Fruit fly (Drosophila melanogaster) whole organism, embryonic: ENCODE measurements around the gene Fancd2.
A peak's percentile ranks its signal among the peaks of the same experiment; 100 is the strongest.

Experiments
- BtbVII ChIP-seq: fragments of 200-800 bp; sonication (Bioruptor generic); optimal IDR thresholded peaks from 3 replicates; lab custom pipeline; 2017; ENCODE audit warnings: missing biosample characterization, mild to moderate bottlenecking, missing genetic modification characterization
- CG10543 ChIP-seq: fragments of 200-800 bp; sonication (Bioruptor generic); optimal IDR thresholded peaks from 3 replicates; lab custom pipeline; 2017; ENCODE audit warnings: missing biosample characterization, mild to moderate bottlenecking, missing genetic modification characterization, moderate library complexity
- CG11085 ChIP-seq: fragments of 200-800 bp; sonication (Bioruptor generic); IDR thresholded peaks from 2 replicates; pipeline ENCODE4 v1.3.6; 2022; ENCODE audit warnings: missing biosample characterization, missing genetic modification characterization
- CG12659 ChIP-seq: fragments of 200-800 bp; sonication (Bioruptor generic); optimal IDR thresholded peaks from 3 replicates; lab custom pipeline; 2017; ENCODE audit warnings: mild to moderate bottlenecking, missing biosample characterization, missing genetic modification reagents, missing genetic modification characterization
- CG1529 ChIP-seq: fragments of 200-800 bp; sonication (Bioruptor generic); optimal IDR thresholded peaks from 3 replicates; lab custom pipeline; 2018; ENCODE audit warnings: missing biosample characterization, missing genetic modification characterization
- CG17359 ChIP-seq: fragments of 200-800 bp; sonication (Bioruptor generic); optimal IDR thresholded peaks from 3 replicates; lab custom pipeline; 2018; ENCODE audit warnings: missing biosample characterization, mild to moderate bottlenecking, missing genetic modification characterization, moderate library complexity
- CG17612 ChIP-seq: fragments of 200-800 bp; sonication (Bioruptor generic); IDR thresholded peaks from 2 replicates; pipeline ENCODE4 v1.3.6; 2022; ENCODE audit warnings: missing biosample characterization, missing genetic modification characterization
- CG2129 ChIP-seq: fragments of 200-800 bp; sonication (Bioruptor generic); IDR thresholded peaks from 2 replicates; pipeline ENCODE4 v1.3.6; 2022; ENCODE audit warnings: missing biosample characterization, missing genetic modification characterization; ENCODE audit not compliant: partially characterized antibody
- CG3726 ChIP-seq: fragments of 200-800 bp; sonication (Bioruptor generic); IDR thresholded peaks from 3 replicates; pipeline ENCODE4, ENCODE4 v1.3.6; 2022; ENCODE audit warnings: missing biosample characterization, missing genetic modification characterization
- CG3847 ChIP-seq: fragments of 200-800 bp; sonication (Bioruptor generic); IDR thresholded peaks from 2 replicates; pipeline ENCODE4 v1.3.6; 2022; ENCODE audit warnings: missing biosample characterization, missing genetic modification characterization
- CG4730 ChIP-seq: fragments of 200-800 bp; sonication (Bioruptor generic); IDR thresholded peaks from 2 replicates; pipeline ENCODE4 v1.3.6; 2022; ENCODE audit warnings: missing biosample characterization, missing genetic modification characterization
- CG5180 ChIP-seq: fragments of 200-800 bp; sonication (Bioruptor generic); optimal IDR thresholded peaks from 3 replicates; lab custom pipeline; 2017; ENCODE audit warnings: missing biosample characterization, missing genetic modification characterization, mild to moderate bottlenecking, moderate library complexity, missing genetic modification reagents
- CG6175 ChIP-seq: fragments of 200-800 bp; sonication (Bioruptor generic); IDR thresholded peaks from 3 replicates; pipeline ENCODE4 v1.3.6; 2022; ENCODE audit warnings: missing biosample characterization, missing genetic modification characterization
- CG6765 ChIP-seq: fragments of 200-800 bp; sonication (Bioruptor generic); optimal IDR thresholded peaks from 3 replicates; lab custom pipeline; 2017; ENCODE audit warnings: missing biosample characterization, mild to moderate bottlenecking, missing genetic modification characterization
- CG6791 ChIP-seq: fragments of 200-800 bp; sonication (Bioruptor generic); IDR thresholded peaks from 3 replicates; pipeline ENCODE4 v1.3.6; 2022; ENCODE audit warnings: missing biosample characterization, missing genetic modification characterization; ENCODE audit not compliant: partially characterized antibody
- CG7372 ChIP-seq: fragments of 200-800 bp; sonication (Bioruptor generic); IDR thresholded peaks from 2 replicates; pipeline ENCODE4 v1.3.6; 2022; ENCODE audit warnings: missing biosample characterization, missing genetic modification characterization
- CG8359 ChIP-seq: fragments of 200-800 bp; sonication (Bioruptor generic); optimal IDR thresholded peaks from 2 replicates; lab custom pipeline; 2017; ENCODE audit warnings: missing biosample characterization, mild to moderate bottlenecking, missing genetic modification characterization, borderline replicate concordance
- CG8944 ChIP-seq: fragments of 200-800 bp; sonication (Bioruptor generic); optimal IDR thresholded peaks from 3 replicates; lab custom pipeline; 2016; ENCODE audit warnings: missing biosample characterization, missing genetic modification characterization
- CG9215 ChIP-seq: fragments of 200-800 bp; sonication (Bioruptor generic); IDR thresholded peaks from 2 replicates; pipeline ENCODE4 v1.3.6; 2022; ENCODE audit warnings: missing biosample characterization, missing genetic modification characterization
- Doc2 ChIP-seq: fragments of 200-800 bp; sonication (Bioruptor generic); IDR thresholded peaks from 2 replicates; pipeline ENCODE4 v1.3.6; 2022; ENCODE audit warnings: missing biosample characterization, missing genetic modification characterization
- Fer3 ChIP-seq: fragments of 200-800 bp; sonication (Bioruptor generic); optimal IDR thresholded peaks from 2 replicates; lab custom pipeline; 2018; ENCODE audit warnings: missing biosample characterization, mild to moderate bottlenecking, missing genetic modification characterization, moderate library complexity
- HLH4C ChIP-seq: fragments of 200-800 bp; sonication (Bioruptor generic); IDR thresholded peaks from 3 replicates; pipeline ENCODE4 v1.3.6; 2022; ENCODE audit warnings: missing biosample characterization, missing genetic modification characterization; ENCODE audit not compliant: partially characterized antibody
- HmgD ChIP-seq: fragments of 200-800 bp; sonication (Bioruptor generic); optimal IDR thresholded peaks from 3 replicates; lab custom pipeline; 2016; ENCODE audit warnings: missing biosample characterization, missing genetic modification characterization
- HmgZ ChIP-seq: fragments of 200-800 bp; sonication (Bioruptor generic); optimal IDR thresholded peaks from 2 replicates; lab custom pipeline; 2018; ENCODE audit warnings: missing biosample characterization, mild to moderate bottlenecking, missing genetic modification characterization
- NfI ChIP-seq: fragments of 200-800 bp; sonication (Bioruptor generic); optimal IDR thresholded peaks from 3 replicates; lab custom pipeline; 2018; ENCODE audit warnings: missing biosample characterization, mild to moderate bottlenecking, missing genetic modification characterization, moderate library complexity
- Side ChIP-seq: fragments of 200-800 bp; sonication (Bioruptor generic); optimal IDR thresholded peaks from 2 replicates; lab custom pipeline; 2016; ENCODE audit warnings: missing biosample characterization, missing genetic modification characterization
- Xbp1 ChIP-seq: fragments of 200-800 bp; sonication (Bioruptor generic); optimal IDR thresholded peaks from 3 replicates; lab custom pipeline; 2016; ENCODE audit warnings: missing biosample characterization, mild to moderate bottlenecking, missing genetic modification characterization
- al ChIP-seq: fragments of 200-800 bp; sonication (Bioruptor generic); IDR thresholded peaks from 2 replicates; pipeline ENCODE4 v1.3.6; 2022; ENCODE audit warnings: missing biosample characterization, missing genetic modification characterization
- amos ChIP-seq: fragments of 200-800 bp; sonication (Bioruptor generic); IDR thresholded peaks from 2 replicates; pipeline ENCODE4 v1.3.6; 2022; ENCODE audit warnings: missing biosample characterization, missing genetic modification characterization; ENCODE audit not compliant: partially characterized antibody
- az2 ChIP-seq: fragments of 200-800 bp; sonication (Bioruptor generic); optimal IDR thresholded peaks from 3 replicates; lab custom pipeline; 2016; ENCODE audit warnings: missing biosample characterization, missing genetic modification characterization
- crp ChIP-seq, 2 experiments: fragments of 200-800 bp; sonication (Bioruptor generic); optimal IDR thresholded peaks; 2 replicates in 1 of 2; 3 replicates in 1 of 2; lab custom pipeline; 2017; ENCODE audit warnings: missing biosample characterization in 2 of 2, missing genetic modification characterization in 2 of 2, mild to moderate bottlenecking in 1 of 2, moderate library complexity in 1 of 2
- dmrt11E ChIP-seq: fragments of 200-800 bp; sonication (Bioruptor generic); optimal IDR thresholded peaks from 3 replicates; lab custom pipeline; 2018; ENCODE audit warnings: missing biosample characterization, mild to moderate bottlenecking, missing genetic modification characterization, moderate library complexity
- ewg ChIP-seq: fragments of 200-800 bp; sonication (Bioruptor generic); optimal IDR thresholded peaks from 3 replicates; lab custom pipeline; 2017; ENCODE audit warnings: mild to moderate bottlenecking, missing biosample characterization, missing genetic modification reagents, missing genetic modification characterization
- gfzf ChIP-seq: fragments of 200-800 bp; sonication (Bioruptor generic); optimal IDR thresholded peaks from 2 replicates; lab custom pipeline; 2016; ENCODE audit warnings: missing biosample characterization, mild to moderate bottlenecking, missing genetic modification characterization, moderate library complexity
- grau ChIP-seq: fragments of 200-800 bp; optimal IDR thresholded peaks from 3 replicates; lab custom pipeline; 2019; ENCODE audit warnings: missing biosample characterization, mild to moderate bottlenecking, missing genetic modification characterization, moderate library complexity
- her ChIP-seq: fragments of 200-800 bp; sonication (Bioruptor generic); optimal IDR thresholded peaks from 2 replicates; lab custom pipeline; 2016; ENCODE audit warnings: missing biosample characterization, missing genetic modification characterization
- lilli ChIP-seq: fragments of 200-800 bp; sonication (Bioruptor generic); optimal IDR thresholded peaks from 3 replicates; lab custom pipeline; 2016; ENCODE audit warnings: missing biosample characterization, missing genetic modification characterization
- nerfin-1 ChIP-seq: fragments of 200-800 bp; sonication (Bioruptor generic); optimal IDR thresholded peaks from 3 replicates; lab custom pipeline; 2019; ENCODE audit warnings: missing biosample characterization, mild to moderate bottlenecking, missing genetic modification characterization, moderate library complexity
- nom ChIP-seq: fragments of 200-800 bp; sonication (Bioruptor generic); optimal IDR thresholded peaks from 2 replicates; lab custom pipeline; 2017; ENCODE audit warnings: missing biosample characterization, missing genetic modification characterization, mild to moderate bottlenecking, moderate library complexity, missing genetic modification reagents
- phol ChIP-seq: fragments of 200-800 bp; sonication (Bioruptor generic); optimal IDR thresholded peaks from 3 replicates; lab custom pipeline; 2018; ENCODE audit warnings: missing biosample characterization, mild to moderate bottlenecking, missing genetic modification characterization, moderate library complexity
- pzg ChIP-seq: fragments of 200-800 bp; sonication (Bioruptor generic); optimal IDR thresholded peaks from 3 replicates; lab custom pipeline; 2018; ENCODE audit warnings: missing biosample characterization, mild to moderate bottlenecking, missing genetic modification characterization, moderate library complexity
- run ChIP-seq: fragments of 200-800 bp; sonication (Bioruptor generic); optimal IDR thresholded peaks from 3 replicates; lab custom pipeline; 2018; ENCODE audit warnings: missing biosample characterization, mild to moderate bottlenecking, missing genetic modification characterization
- slbo ChIP-seq: fragments of 200-800 bp; sonication (Bioruptor generic); IDR thresholded peaks from 2 replicates; pipeline ENCODE4 v1.3.6; 2022; ENCODE audit warnings: missing biosample characterization, missing genetic modification characterization
- so ChIP-seq: fragments of 200-800 bp; sonication (Bioruptor generic); IDR thresholded peaks from 3 replicates; pipeline ENCODE4 v1.3.6; 2022; ENCODE audit warnings: missing biosample characterization, missing genetic modification characterization
- sr ChIP-seq: fragments of 200-800 bp; sonication (Bioruptor generic); IDR thresholded peaks from 3 replicates; pipeline ENCODE4 v1.3.6; 2022; ENCODE audit warnings: missing biosample characterization, missing genetic modification characterization
- stwl ChIP-seq: fragments of 200-800 bp; sonication (Bioruptor generic); optimal IDR thresholded peaks from 3 replicates; lab custom pipeline; 2018; ENCODE audit warnings: missing biosample characterization, mild to moderate bottlenecking, missing genetic modification characterization, moderate library complexity
- tna ChIP-seq: fragments of 200-800 bp; sonication (Bioruptor generic); IDR thresholded peaks from 2 replicates; pipeline ENCODE4 v1.3.6; 2022; ENCODE audit warnings: missing biosample characterization, missing genetic modification characterization; ENCODE audit not compliant: partially characterized antibody
- wek ChIP-seq: fragments of 200-800 bp; sonication (Bioruptor generic); optimal IDR thresholded peaks from 3 replicates; lab custom pipeline; 2018; ENCODE audit warnings: missing biosample characterization, mild to moderate bottlenecking, missing genetic modification characterization, moderate library complexity

Gene Fancd2

dm6 chr3R:20830153-20830695 lies 14.2 kb upstream of the Fancd2 start, which contains the start of gene Adss (continued):
- peak; percentile 29 for TF ChIP-seq Xbp1 (GFP tag; lab: Kevin White, UChicago)
- TF ChIP-seq crp (GFP tag; optimal IDR thresholded peaks at IDR 0.05; lab: Kevin White, UChicago), result peak in 1 of 2 experiments; percentile 64
- peak; percentile 43 for TF ChIP-seq Side (GFP tag; lab: Kevin White, UChicago)
- peak; percentile 23; the same call in 2 of the 3 replicates for TF ChIP-seq HLH4C (GFP tag; lab: Robert Waterston, UW)
- peak; percentile 43 for TF ChIP-seq BtbVII
- peak; percentile 74 for TF ChIP-seq HmgD (GFP tag; lab: Kevin White, UChicago)
- TF ChIP-seq nom (GFP tag; lab: Kevin White, UChicago), result peak; percentile 45
- peak; percentile 61 for TF ChIP-seq CG5180 (GFP tag; lab: Kevin White, UChicago)
- TF ChIP-seq CG8944, result no peak
- TF ChIP-seq CG3726, result no peak
- no peak for TF ChIP-seq CG2129 (GFP tag; lab: Robert Waterston, UW)
- peak; percentile 48 for TF ChIP-seq phol (tag; lab: Kevin White, UChicago)
- TF ChIP-seq HmgZ (tag; lab: Kevin White, UChicago), result peak; percentile 33
- TF ChIP-seq CG6765, result peak; percentile 48
- no peak for TF ChIP-seq CG11085 (GFP tag; lab: Robert Waterston, UW)
- no peak for TF ChIP-seq Doc2 (GFP tag; lab: Robert Waterston, UW)
- peak; percentile 25 for TF ChIP-seq CG17359
- no peak; the same call in 2 of the 3 replicates for TF ChIP-seq so (GFP tag; lab: Robert Waterston, UW)
- peak; percentile 99 for TF ChIP-seq ewg (GFP tag; lab: Kevin White, UChicago)
- peak; percentile 59 for TF ChIP-seq her (GFP tag; lab: Kevin White, UChicago)
- peak; percentile 87 for TF ChIP-seq gfzf (GFP tag; lab: Kevin White, UChicago)
- peak; percentile 3 for TF ChIP-seq CG8359 (GFP tag; lab: Kevin White, UChicago)
- TF ChIP-seq slbo (GFP tag; lab: Robert Waterston, UW), result peak; percentile 54
- TF ChIP-seq nerfin-1 (tag; lab: Kevin White, UChicago), result peak; percentile 12
- TF ChIP-seq CG7372 (GFP tag; lab: Robert Waterston, UW), result 0 out of 2 replicates have a peak, but pooled peaks have one; percentile 35
- no peak for TF ChIP-seq CG4730
- TF ChIP-seq grau (tag; lab: Kevin White, UChicago), result peak; percentile 13
- no peak for TF ChIP-seq az2 (GFP tag; lab: Kevin White, UChicago)
- peak; percentile 29 for TF ChIP-seq CG10543
- TF ChIP-seq sr (GFP tag; lab: Robert Waterston, UW), result peak; percentile 98
- TF ChIP-seq al, result peak; percentile 15; the same call in 1 of the 2 replicates
- TF ChIP-seq dmrt11E (tag; lab: Kevin White, UChicago), result no peak
- peak; percentile 90 for TF ChIP-seq pzg (GFP tag; lab: Kevin White, UChicago)
- TF ChIP-seq CG3847 (GFP tag; lab: Robert Waterston, UW), result peak; percentile 36; the same call in 1 of the 2 replicates
- no peak for TF ChIP-seq CG17612
- TF ChIP-seq run, result no peak
- TF ChIP-seq NfI (GFP tag; lab: Kevin White, UChicago), result peak; percentile 5
- peak; percentile 49; the same call in 1 of the 2 replicates for TF ChIP-seq amos (GFP tag; lab: Robert Waterston, UW)
- peak; percentile 22 for TF ChIP-seq Fer3 (tag; lab: Kevin White, UChicago)
- TF ChIP-seq CG6791, result peak; percentile 54; the same call in 2 of the 3 replicates
- peak; percentile 45 for TF ChIP-seq lilli (GFP tag; lab: Kevin White, UChicago)
- TF ChIP-seq CG9215, result no peak
- TF ChIP-seq tna (GFP tag; lab: Robert Waterston, UW), result no peak; the same call in 1 of the 2 replicates
- TF ChIP-seq wek (GFP tag; lab: Kevin White, UChicago), result peak; percentile 13
- TF ChIP-seq CG12659 (GFP tag; lab: Kevin White, UChicago), result peak; percentile 75
- no peak for TF ChIP-seq CG1529
- TF ChIP-seq CG6175 (GFP tag; lab: Robert Waterston, UW), result no peak
- peak; percentile 47 for TF ChIP-seq stwl (tag; lab: Kevin White, UChicago)
